Worm (Caenorhabditis elegans): Measurements from ENCODE around the gene sulp-8.

The sulp-8 gene

DNA sequence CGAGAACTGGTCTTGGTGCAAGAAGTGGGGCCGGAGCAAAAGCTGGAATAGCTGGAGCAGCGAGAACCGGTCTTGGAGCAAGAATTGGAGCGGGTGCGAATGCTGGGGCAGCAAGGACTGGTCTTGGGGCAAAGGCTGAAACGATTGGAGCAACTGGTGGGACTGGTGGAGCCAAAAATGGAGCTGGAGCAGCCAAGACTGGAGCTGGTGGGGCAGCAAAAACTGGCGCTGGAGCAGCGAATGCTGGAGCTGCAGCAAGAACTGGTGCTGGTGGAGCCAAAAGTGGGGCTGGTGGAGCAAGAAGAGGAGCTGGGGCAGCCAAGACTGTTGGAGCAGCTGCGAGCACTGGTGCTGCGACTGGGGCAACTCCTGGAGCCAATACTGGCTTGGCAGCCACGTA, 44.9 kb downstream of the sulp-8 start:
- TF ChIP-seq mxl-2 (GFP tag; conservative IDR thresholded peaks at IDR 0.05), result no peak
- TF ChIP-seq set-16 (GFP tag; IDR thresholded peaks at IDR 0.05), result peak; percentile 95
- TF ChIP-seq aha-1 (tag), result peak; percentile 72
- TF ChIP-seq ama-1 (optimal IDR thresholded peaks at IDR 0.05), result no peak
- no peak for TF ChIP-seq lin-15B (tag; optimal IDR thresholded peaks at IDR 0.05)
- no peak for TF ChIP-seq nhr-76 (tag; optimal IDR thresholded peaks at IDR 0.05)
- TF ChIP-seq rbr-2 (tag; optimal IDR thresholded peaks at IDR 0.05), result no peak
- TF ChIP-seq dmd-8 (GFP tag; IDR thresholded peaks at IDR 0.05), result no peak
- TF ChIP-seq egl-43 (GFP tag; IDR thresholded peaks at IDR 0.05), result peak; percentile 57; the same call in 1 of the 2 replicates
- 0 out of 2 replicates have a peak, but pooled peaks have one; percentile 21 for TF ChIP-seq tra-1 (GFP tag; IDR thresholded peaks at IDR 0.05)

DNA sequence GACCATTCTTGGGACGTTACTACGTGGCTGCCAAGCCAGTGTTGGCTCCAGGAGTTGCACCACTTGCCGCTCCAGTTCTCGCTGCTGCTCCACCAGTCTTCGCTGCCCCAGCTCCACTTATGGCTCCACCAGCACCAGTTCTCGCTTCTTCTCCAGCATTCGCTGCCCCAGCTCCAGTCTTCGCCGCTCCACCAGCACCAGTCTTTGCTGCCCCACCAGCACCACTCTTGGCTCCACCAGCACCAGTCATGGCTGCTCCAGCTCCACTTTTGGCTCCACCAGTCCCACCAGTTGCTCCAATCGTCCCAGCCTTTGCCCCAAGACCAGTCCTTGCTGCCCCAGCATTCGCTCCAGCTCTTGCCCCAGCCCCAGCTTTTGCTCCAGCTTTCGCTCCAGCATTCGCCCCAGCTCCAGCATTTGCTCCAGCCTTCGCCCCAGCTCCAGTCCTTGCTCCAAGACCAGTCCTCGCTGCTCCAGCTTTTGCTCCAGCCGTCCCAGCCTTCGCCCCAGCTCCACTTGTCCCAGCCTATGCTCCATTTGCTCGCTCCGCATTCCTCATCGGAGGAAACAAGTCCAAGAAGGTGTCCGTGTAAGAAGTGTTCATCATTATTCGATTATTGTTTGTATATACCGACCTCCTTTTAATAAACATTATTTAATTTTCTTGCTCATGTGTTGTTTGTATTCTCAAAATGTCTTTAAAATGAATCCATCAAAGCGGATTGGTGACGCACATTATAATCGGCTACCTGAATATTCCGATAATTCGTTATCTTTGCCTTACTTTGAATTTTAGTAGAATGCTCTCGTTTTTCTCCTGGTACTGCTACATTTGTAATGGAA, 47.6 kb downstream of the sulp-8 start, which contains the start of gene T06E4.7:
TSS of gene T06E4.7 (plus strand) at position 793 of the 843 bp plus-strand sequence.
- TF ChIP-seq zag-1 (tag; optimal IDR thresholded peaks at IDR 0.05), result no peak
- no peak for TF ChIP-seq hmg-1.1 (GFP tag; IDR thresholded peaks at IDR 0.05)
- TF ChIP-seq dpl-1 (GFP tag; optimal IDR thresholded peaks at IDR 0.05), result no peak
- TF ChIP-seq ZK337.2 (GFP tag; IDR thresholded peaks at IDR 0.05), result no peak
- no peak for TF ChIP-seq R02D3.7 (tag; optimal IDR thresholded peaks at IDR 0.05)
- TF ChIP-seq F26F4.8 (GFP tag; conservative IDR thresholded peaks at IDR 0.05), result no peak
- no peak for TF ChIP-seq F10B5.3 (tag; optimal IDR thresholded peaks at IDR 0.05)
- TF ChIP-seq mxl-2 (GFP tag; conservative IDR thresholded peaks at IDR 0.05), result no peak
- TF ChIP-seq dve-1 (tag; optimal IDR thresholded peaks at IDR 0.05; ENCODE audit: insufficient read depth), result no peak
- 0 out of 2 replicates have a peak, but pooled peaks have one; percentile 5 for TF ChIP-seq egl-43 (GFP tag; IDR thresholded peaks at IDR 0.05)
- TF ChIP-seq F49E8.2 (tag; optimal IDR thresholded peaks at IDR 0.05; ENCODE audit: borderline replicate concordance), result no peak
- TF ChIP-seq set-16 (GFP tag; IDR thresholded peaks at IDR 0.05), result peak; percentile 97
- TF ChIP-seq sdz-12 (GFP tag; optimal IDR thresholded peaks at IDR 0.05), result peak; percentile 53
- no peak for TF ChIP-seq lin-1 (GFP tag; IDR thresholded peaks at IDR 0.05)

DNA sequence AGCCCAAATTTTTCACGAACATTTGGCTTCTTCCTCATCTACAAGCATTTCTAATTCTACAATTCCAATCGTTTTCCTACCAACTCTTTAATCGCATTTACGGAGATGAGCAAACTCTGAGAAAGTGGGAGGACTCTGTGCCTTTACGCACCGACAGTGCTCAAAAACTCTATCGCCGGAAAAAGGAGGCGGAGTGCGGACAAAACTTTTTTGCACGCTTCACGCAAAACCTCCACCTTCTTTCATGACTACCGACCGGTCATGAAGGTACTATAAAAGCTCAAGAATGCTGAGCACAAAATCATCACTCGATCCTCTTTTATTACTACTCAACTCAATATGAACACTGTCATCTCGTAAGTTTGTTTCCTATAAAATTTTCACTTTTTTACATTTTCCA, 48.3 kb downstream of the sulp-8 start, which contains the start of gene idpc-4:
TSS of gene idpc-4 (plus strand) at position 301 of the 400 bp plus-strand sequence.
- no peak for TF ChIP-seq zip-11 (GFP tag; IDR thresholded peaks at IDR 0.05)
- TF ChIP-seq ceh-28 (tag; optimal IDR thresholded peaks at IDR 0.05), result no peak

DNA sequence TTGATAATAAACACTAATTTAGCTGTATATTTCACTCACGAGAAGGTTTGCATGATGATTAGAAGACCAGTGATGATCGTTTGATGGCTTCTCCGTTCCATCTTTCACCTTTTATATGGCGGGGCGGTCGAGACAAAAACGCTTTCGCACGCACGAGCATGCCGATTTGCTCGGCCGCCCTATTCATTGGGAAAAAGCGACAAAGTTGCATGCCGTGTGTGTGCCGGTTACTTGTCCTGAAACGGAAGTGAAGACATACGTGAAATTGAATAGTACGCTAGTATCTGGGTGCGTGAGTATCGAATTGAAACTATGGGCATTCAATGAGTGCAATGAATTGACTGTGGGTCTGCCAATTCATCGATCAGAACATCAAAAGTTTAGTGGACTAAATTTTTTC, 50.6 kb downstream of the sulp-8 start, which contains the start of gene idpc-5:
TSS of gene idpc-5 (minus strand) at position 101 of the 400 bp plus-strand sequence.
- TF ChIP-seq cey-2 (tag; optimal IDR thresholded peaks at IDR 0.05; ENCODE audit: borderline replicate concordance, insufficient read depth) (no peak), unc-62 (GFP tag; optimal IDR thresholded peaks at IDR 0.05 in 1 of 2) (peak in 1 of 2 experiments; percentile 42), unc-62 (tag; optimal IDR thresholded peaks at IDR 0.05) (no peak)

DNA sequence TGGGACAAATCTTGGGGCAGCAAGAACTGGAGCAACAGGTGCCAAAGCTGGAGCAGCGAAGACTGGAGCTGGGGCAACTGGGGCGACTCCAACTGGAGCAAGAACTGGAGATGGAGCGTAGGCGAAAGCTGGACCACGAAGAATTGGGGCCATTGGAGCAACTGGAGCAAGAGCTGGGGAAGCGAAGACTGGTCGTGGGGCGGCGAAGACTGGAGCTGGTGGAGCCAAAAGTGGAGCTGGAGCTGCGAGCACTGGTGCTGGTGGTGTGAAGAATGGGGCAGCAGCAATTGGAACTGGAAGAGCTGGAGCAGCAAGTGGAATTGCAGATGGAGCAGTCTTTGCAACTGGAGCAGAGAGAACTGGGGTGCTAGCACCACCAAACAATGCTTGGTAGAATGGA, 51.1 kb downstream of the sulp-8 start:
- 0 out of 2 replicates have a peak, but pooled peaks have one; percentile 48 for TF ChIP-seq egl-43 (GFP tag; IDR thresholded peaks at IDR 0.05)
- peak; percentile 92 for TF ChIP-seq set-16 (GFP tag; IDR thresholded peaks at IDR 0.05)

DNA sequence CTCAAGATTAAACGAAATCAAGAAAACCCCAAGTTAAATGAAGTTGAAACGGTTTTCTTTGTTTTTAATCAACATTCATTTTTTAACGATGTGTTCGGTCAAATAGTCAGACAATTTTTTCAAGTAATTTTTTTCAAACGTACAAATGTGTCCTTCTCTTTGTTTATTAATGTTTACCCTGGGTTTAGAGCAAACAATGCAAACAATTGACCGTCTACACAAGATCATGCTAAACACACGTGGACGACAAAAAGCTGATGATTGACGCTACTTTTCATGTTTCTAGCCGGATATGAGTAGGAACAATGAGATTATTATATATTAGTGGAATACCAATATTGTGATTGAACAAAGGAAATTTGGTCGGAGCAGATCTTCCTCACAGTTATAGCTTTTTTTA, 52.0 kb downstream of the sulp-8 start:
- TF ChIP-seq unc-62 (GFP tag; optimal IDR thresholded peaks at IDR 0.05 in 1 of 2) (peak in 1 of 2 experiments; percentile 95), unc-62 (tag; optimal IDR thresholded peaks at IDR 0.05) (no peak), arid-1 (GFP tag; conservative IDR thresholded peaks at IDR 0.05) (no peak)

DNA sequence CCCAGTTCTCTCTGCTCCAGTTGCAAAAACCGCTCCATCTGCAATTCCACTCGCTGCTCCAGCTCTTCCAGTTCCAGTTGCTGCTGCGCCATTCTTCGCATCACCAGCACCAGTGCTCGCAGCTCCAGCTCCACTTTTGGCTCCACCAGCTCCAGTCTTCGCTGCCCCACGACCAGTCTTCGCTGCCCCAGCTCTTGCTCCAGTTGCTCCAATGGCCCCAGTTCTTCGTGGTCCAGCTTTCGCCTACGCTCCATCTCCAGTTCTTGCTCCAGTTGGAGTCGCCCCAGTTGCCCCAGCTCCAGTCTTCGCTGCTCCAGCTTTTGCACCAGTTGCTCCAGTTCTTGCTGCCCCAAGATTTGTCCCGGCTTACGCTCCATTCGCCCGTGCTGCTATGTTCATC, 53.0 kb downstream of the sulp-8 start:
- TF ChIP-seq egl-43 (GFP tag; IDR thresholded peaks at IDR 0.05) (peak; percentile 52; the same call in 1 of the 2 replicates), hif-1 (tag; optimal IDR thresholded peaks at IDR 0.05) (no peak), saeg-2 (GFP tag; IDR thresholded peaks at IDR 0.05) (0 out of 2 replicates have a peak, but pooled peaks have one; percentile 39), unc-130 (GFP tag; optimal IDR thresholded peaks at IDR 0.05) (no peak), set-16 (GFP tag; IDR thresholded peaks at IDR 0.05) (peak; percentile 95), php-3 (GFP tag; IDR thresholded peaks at IDR 0.05) (0 out of 2 replicates have a peak, but pooled peaks have one; percentile 19), madf-5 (GFP tag; IDR thresholded peaks at IDR 0.05) (0 out of 4 replicates have a peak, but pooled peaks of 1 of the 2 experiments have one; percentile 32), snpc-4 (tag; optimal IDR thresholded peaks at IDR 0.05) (no peak)
